Fruit fly (Drosophila melanogaster): ENCODE results near the gene Mettl14.

The Mettl14 gene

DNA sequence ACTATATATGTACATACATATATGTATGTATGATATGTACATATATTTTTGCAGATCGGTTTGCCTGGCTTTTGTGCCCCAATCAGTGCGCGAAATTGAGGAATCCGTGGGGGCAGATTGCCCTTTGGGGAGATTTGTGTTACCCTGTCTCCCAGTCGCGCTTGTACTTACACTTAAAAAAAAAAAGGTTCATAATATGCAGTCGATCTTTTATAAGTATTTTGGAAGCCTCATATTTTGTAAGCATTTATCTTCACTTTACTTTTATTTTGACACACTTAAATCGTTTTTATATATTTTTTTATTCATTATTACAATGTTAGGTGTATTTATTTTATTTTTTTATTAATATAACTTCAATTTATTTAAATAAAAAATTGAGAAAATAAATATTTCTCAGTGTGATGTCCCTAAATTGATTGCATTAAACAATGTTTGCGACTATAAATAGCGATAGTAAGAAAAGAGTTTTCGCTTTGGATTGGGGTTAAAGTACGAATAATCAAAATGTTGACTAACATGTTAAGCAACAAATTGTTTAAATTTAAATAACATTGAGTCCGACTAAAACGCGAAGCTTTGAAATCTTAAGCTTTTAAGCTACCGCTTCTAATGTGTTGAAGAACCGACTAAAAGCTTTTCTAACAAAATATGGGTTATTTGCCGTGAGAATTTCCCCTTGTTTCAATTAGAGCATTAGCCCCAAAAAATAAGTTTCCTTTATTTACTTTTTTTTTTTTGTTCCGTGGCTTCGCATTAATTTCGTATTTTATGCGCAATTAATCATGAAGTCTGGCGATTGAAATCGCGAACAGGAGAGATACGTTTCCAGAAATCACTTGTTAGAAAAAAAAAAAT lies 18.4 kb downstream of the Mettl14 start (continued):
- 0 out of 3 replicates have a peak, but pooled peaks have one; percentile 14 for TF ChIP-seq CG17361 (GFP tag; IDR thresholded peaks at IDR 0.05)
- TF ChIP-seq dimm (GFP tag; IDR thresholded peaks at IDR 0.05), result no peak
- TF ChIP-seq gem (tag; optimal IDR thresholded peaks at IDR 0.05), result peak; percentile 61
- no peak for TF ChIP-seq CG6254 (GFP tag; optimal IDR thresholded peaks at IDR 0.05)
- TF ChIP-seq Hr3 (GFP tag; optimal IDR thresholded peaks at IDR 0.05), result no peak
- no peak for TF ChIP-seq gfzf (GFP tag; optimal IDR thresholded peaks at IDR 0.05)
- no peak for TF ChIP-seq Ets65A (GFP tag)
- peak; percentile 28 for TF ChIP-seq CoRest (tag; optimal IDR thresholded peaks at IDR 0.05)
- peak; percentile 71 for TF ChIP-seq CG11504 (tag; optimal IDR thresholded peaks at IDR 0.05)
- no peak for TF ChIP-seq CG8388 (GFP tag; optimal IDR thresholded peaks at IDR 0.05)
- no peak for TF ChIP-seq insv (GFP tag; optimal IDR thresholded peaks at IDR 0.05)
- peak; percentile 40 for TF ChIP-seq CG2712 (tag; optimal IDR thresholded peaks at IDR 0.05)
- no peak for TF ChIP-seq pan (optimal IDR thresholded peaks at IDR 0.05)
- no peak for TF ChIP-seq pan (GFP tag; optimal IDR thresholded peaks at IDR 0.05 in 1 of 2, IDR thresholded peaks at IDR 0.05 in 1 of 2)
- TF ChIP-seq tgo (GFP tag; IDR thresholded peaks at IDR 0.05), result peak; percentile 28; the same call in 1 of the 3 replicates
- no peak for TF ChIP-seq CG11085 (GFP tag; IDR thresholded peaks at IDR 0.05)
- no peak for TF ChIP-seq CG12744 (GFP tag; optimal IDR thresholded peaks at IDR 0.05)
- no peak for TF ChIP-seq CG7372 (GFP tag; IDR thresholded peaks at IDR 0.05)
- no peak for TF ChIP-seq Hr39 (optimal IDR thresholded peaks at IDR 0.05)
- TF ChIP-seq CG10147 (GFP tag; optimal IDR thresholded peaks at IDR 0.05), result no peak
- TF ChIP-seq ac (GFP tag; optimal IDR thresholded peaks at IDR 0.05), result no peak
- TF ChIP-seq CG11247 (GFP tag; IDR thresholded peaks at IDR 0.05), result no peak
- TF ChIP-seq CG18476 (GFP tag; optimal IDR thresholded peaks at IDR 0.05), result no peak
- no peak for TF ChIP-seq luna (GFP tag; optimal IDR thresholded peaks at IDR 0.05)
- no peak for TF ChIP-seq CG34224 (GFP tag; IDR thresholded peaks at IDR 0.05; ENCODE audit: partially characterized antibody)
- TF ChIP-seq lilli (GFP tag; optimal IDR thresholded peaks at IDR 0.05), result no peak
- no peak for TF ChIP-seq bowl (GFP tag; IDR thresholded peaks at IDR 0.05)
- no peak for TF ChIP-seq wdn (GFP tag; IDR thresholded peaks at IDR 0.05)
- TF ChIP-seq Oli (tag; optimal IDR thresholded peaks at IDR 0.05), result no peak
- TF ChIP-seq CG8290 (GFP tag; optimal IDR thresholded peaks at IDR 0.05), result no peak
- TF ChIP-seq CG8290 (tag; optimal IDR thresholded peaks at IDR 0.05), result no peak
- peak; percentile 25 for TF ChIP-seq CG30403 (GFP tag; optimal IDR thresholded peaks at IDR 0.05)
- no peak for TF ChIP-seq bbx (GFP tag; IDR thresholded peaks at IDR 0.05; ENCODE audit: partially characterized antibody)
- no peak for TF ChIP-seq CG9932 (GFP tag; IDR thresholded peaks at IDR 0.05)
- TF ChIP-seq dmrt99B (tag; optimal IDR thresholded peaks at IDR 0.05), result peak; percentile 50
- TF ChIP-seq CG15073 (GFP tag; optimal IDR thresholded peaks at IDR 0.05), result no peak
- TF ChIP-seq fd96Cb (tag; optimal IDR thresholded peaks at IDR 0.05), result no peak
- peak; percentile 32 for TF ChIP-seq cwo (GFP tag; optimal IDR thresholded peaks at IDR 0.05)
- TF ChIP-seq CG3163 (GFP tag; optimal IDR thresholded peaks at IDR 0.05), result no peak
- TF ChIP-seq ind (GFP tag; optimal IDR thresholded peaks at IDR 0.05), result no peak
- TF ChIP-seq CG42726 (GFP tag; IDR thresholded peaks at IDR 0.05; ENCODE audit: partially characterized antibody), result no peak
- TF ChIP-seq Hmr (GFP tag; optimal IDR thresholded peaks at IDR 0.05), result peak; percentile 60
- no peak for TF ChIP-seq sisA (GFP tag; IDR thresholded peaks at IDR 0.05)
- TF ChIP-seq pb (GFP tag; optimal IDR thresholded peaks at IDR 0.05), result no peak
- peak; percentile 28 for TF ChIP-seq CG13296 (GFP tag; optimal IDR thresholded peaks at IDR 0.05)
- peak; percentile 13 for TF ChIP-seq Meics (GFP tag; optimal IDR thresholded peaks at IDR 0.05)
- no peak for TF ChIP-seq Lpt (GFP tag; optimal IDR thresholded peaks at IDR 0.05)
- no peak for TF ChIP-seq CG1233 (GFP tag; optimal IDR thresholded peaks at IDR 0.05)
- TF ChIP-seq Hr51 (GFP tag; optimal IDR thresholded peaks at IDR 0.05), result peak in 1 of 2 experiments; percentile 63
- no peak for TF ChIP-seq otp (GFP tag; IDR thresholded peaks at IDR 0.05)
